Worm (Caenorhabditis elegans) whole organism, L3 larva: ENCODE data around the gene col-163.

Experiments
- ama-1 ChIP-seq: fragments of 150-350 bp; optimal IDR thresholded peaks from 2 replicates; lab custom pipeline; 2018
- egl-27 ChIP-seq: sonication (generic microtip); optimal IDR thresholded peaks from 4 replicates; lab custom pipeline; 2017; ENCODE audit warnings: missing biosample characterization, missing genetic modification reagents, missing genetic modification characterization
- elt-1 ChIP-seq: fragments of 150-350 bp; optimal IDR thresholded peaks from 2 replicates; lab custom pipeline; 2014; ENCODE audit warnings: missing biosample characterization, missing genetic modification characterization
- elt-2 ChIP-seq: sonication (generic microtip); optimal IDR thresholded peaks from 2 replicates; lab custom pipeline; 2016; ENCODE audit warnings: missing genetic modification reagents, mild to moderate bottlenecking, missing genetic modification characterization, missing compliant biosample characterization
- elt-3 ChIP-seq, 3 experiments: fragments of 150-350 bp in 1 of 3; sonication (generic microtip) in 2 of 3; optimal IDR thresholded peaks; 2 replicates in 2 of 3; 4 replicates in 1 of 3; lab custom pipeline; 2014 to 2017; ENCODE audit warnings: missing biosample characterization in 3 of 3, missing genetic modification characterization in 3 of 3
- lin-15B ChIP-seq: fragments of 150-350 bp; optimal IDR thresholded peaks from 2 replicates; lab custom pipeline; 2014; ENCODE audit warnings: missing biosample characterization, missing genetic modification characterization
- nhr-11 ChIP-seq: fragments of 150-350 bp; optimal IDR thresholded peaks from 2 replicates; lab custom pipeline; 2014; ENCODE audit warnings: missing biosample characterization, missing genetic modification characterization
- nhr-28 ChIP-seq: fragments of 150-350 bp; optimal IDR thresholded peaks from 2 replicates; lab custom pipeline; 2014; ENCODE audit warnings: missing biosample characterization, missing genetic modification characterization
- nhr-77 ChIP-seq: fragments of 150-350 bp; optimal IDR thresholded peaks from 2 replicates; lab custom pipeline; 2014; ENCODE audit warnings: missing biosample characterization, missing genetic modification characterization
- pha-4 ChIP-seq: fragments of 150-350 bp; optimal IDR thresholded peaks from 2 replicates; lab custom pipeline; 2014; ENCODE audit warnings: missing biosample characterization, missing genetic modification reagents, missing genetic modification characterization
- pqm-1 ChIP-seq: fragments of 150-350 bp; optimal IDR thresholded peaks from 2 replicates; lab custom pipeline; 2017; ENCODE audit warnings: missing biosample characterization, missing genetic modification characterization, inconsistent platforms
- skn-1 ChIP-seq: fragments of 150-350 bp; optimal IDR thresholded peaks from 2 replicates; lab custom pipeline; 2014; ENCODE audit warnings: missing biosample characterization, missing genetic modification characterization

ce11 chrV:20638344-20638743, 38.4 kb downstream of the col-163 start, which contains the start of gene Y44A6B.3:
- TF ChIP-seq lin-15B (tag; lab: Kevin White, UChicago), result no peak
- TF ChIP-seq ama-1 (lab: Kevin White, UChicago), result no peak
- no peak for TF ChIP-seq nhr-28
- no peak for TF ChIP-seq elt-3 (tag; optimal IDR thresholded peaks at IDR 0.05; lab: Kevin White, UChicago)
- no peak for TF ChIP-seq egl-27
- no peak for TF ChIP-seq nhr-11 (tag; lab: Kevin White, UChicago)
- no peak for TF ChIP-seq skn-1 (tag; lab: Kevin White, UChicago)
- TF ChIP-seq pha-4 (tag; lab: Kevin White, UChicago), result no peak
- no peak for TF ChIP-seq elt-2 (tag; lab: Kevin White, UChicago)
- no peak for TF ChIP-seq elt-1 (tag; lab: Kevin White, UChicago)
- no peak for TF ChIP-seq pqm-1 (tag; lab: Kevin White, UChicago)
- no peak for TF ChIP-seq nhr-77 (tag; lab: Kevin White, UChicago)
